Fruit fly (Drosophila melanogaster): Measurements from ENCODE around the gene CG11403.

DNA sequence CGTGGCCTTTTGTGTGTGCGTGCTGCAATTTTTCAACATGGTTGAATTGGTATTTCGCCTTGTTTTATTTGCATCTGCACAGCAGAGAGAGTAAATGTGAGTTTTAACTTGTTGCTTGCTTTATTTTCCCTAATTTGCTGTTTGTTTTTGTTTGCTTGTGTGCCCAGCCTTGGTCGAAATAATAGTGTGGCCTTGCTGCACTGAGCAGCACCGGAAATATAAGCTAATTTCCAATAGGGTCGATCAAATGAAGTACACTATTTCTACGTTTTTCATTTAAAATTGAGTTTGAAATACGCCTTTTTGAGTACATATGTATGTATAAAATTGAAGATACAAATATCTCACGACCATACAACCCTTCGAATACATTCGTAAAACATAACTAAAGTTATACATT is 23.0 kb downstream of the CG11403 start:
- no peak for TF ChIP-seq Hsf (GFP tag; optimal IDR thresholded peaks at IDR 0.05)
- TF ChIP-seq dmrt99B (tag; optimal IDR thresholded peaks at IDR 0.05) = no peak
- no peak for TF ChIP-seq CG17612 (GFP tag; IDR thresholded peaks at IDR 0.05)
- TF ChIP-seq CG7372 (GFP tag; IDR thresholded peaks at IDR 0.05) = no peak
- no peak for TF ChIP-seq YL-1 (GFP tag; optimal IDR thresholded peaks at IDR 0.05)
- TF ChIP-seq Hand (GFP tag; optimal IDR thresholded peaks at IDR 0.05) = no peak
- TF ChIP-seq dan (GFP tag; IDR thresholded peaks at IDR 0.05) = no peak
- TF ChIP-seq CG17829 (tag; optimal IDR thresholded peaks at IDR 0.05) = no peak
- no peak for TF ChIP-seq psq (GFP tag; optimal IDR thresholded peaks at IDR 0.05)
- TF ChIP-seq CG12391 (tag; optimal IDR thresholded peaks at IDR 0.05) = no peak
- TF ChIP-seq lola (GFP tag; optimal IDR thresholded peaks at IDR 0.05) = no peak
- TF ChIP-seq CG31441 (GFP tag; IDR thresholded peaks at IDR 0.05) = no peak
